Worm (Caenorhabditis elegans) whole organism, L3 larva: ENCODE measurements around the gene nhr-177.

Source experiments
- ceh-82 ChIP-seq: fragments of 150-350 bp; optimal IDR thresholded peaks from 2 replicates; lab custom pipeline; 2014; ENCODE audit warnings: missing biosample characterization, missing genetic modification characterization
- fkh-10 ChIP-seq: sonication (generic microtip); optimal IDR thresholded peaks from 2 replicates; lab custom pipeline; 2017; ENCODE audit warnings: missing biosample characterization, missing genetic modification reagents, missing genetic modification characterization
- nfya-1 ChIP-seq: sonication (generic microtip); optimal IDR thresholded peaks from 2 replicates; lab custom pipeline; 2017; ENCODE audit warnings: missing genetic modification characterization, mild to moderate bottlenecking, missing compliant biosample characterization, antibody characterized with exemption, moderate library complexity; ENCODE audit not compliant: insufficient read depth
- nhr-12 ChIP-seq: fragments of 150-350 bp; optimal IDR thresholded peaks from 2 replicates; lab custom pipeline; 2014; ENCODE audit warnings: missing biosample characterization, missing genetic modification characterization
- pqm-1 ChIP-seq: fragments of 150-350 bp; optimal IDR thresholded peaks from 2 replicates; lab custom pipeline; 2017; ENCODE audit warnings: missing biosample characterization, missing genetic modification characterization, inconsistent platforms
- snpc-4 ChIP-seq: fragments of 150-350 bp; optimal IDR thresholded peaks from 2 replicates; lab custom pipeline; 2014; ENCODE audit warnings: missing biosample characterization, missing genetic modification characterization
- ztf-11 ChIP-seq: fragments of 150-350 bp; optimal IDR thresholded peaks from 2 replicates; lab custom pipeline; 2014; ENCODE audit warnings: missing biosample characterization, missing genetic modification characterization

ce11 chrV:1600561-1601088 is 9.4 kb upstream of the nhr-177 start, which contains the start of gene F16B4.2:
- TF ChIP-seq nhr-12 (tag; lab: Kevin White, UChicago) (no peak), ztf-11 (tag; lab: Kevin White, UChicago) (no peak), nfya-1 (tag; lab: Kevin White, UChicago) (no peak), pqm-1 (tag; lab: Kevin White, UChicago) (no peak), fkh-10 (no peak), snpc-4 (tag; lab: Kevin White, UChicago) (no peak), ceh-82 (tag; lab: Kevin White, UChicago) (no peak)
